Fruit fly (Drosophila melanogaster): ENCODE results near the gene Tango14.

Gene Tango14

dm6 chr2L:1142730-1143281 lies 15.7 kb upstream of the Tango14 start, which contains the start of gene MFS3 (continued):
- peak; percentile 23 for TF ChIP-seq CG13624 (GFP tag; optimal IDR thresholded peaks at IDR 0.05)
- no peak for TF ChIP-seq Lpt (GFP tag; optimal IDR thresholded peaks at IDR 0.05)
- TF ChIP-seq bsh (GFP tag; optimal IDR thresholded peaks at IDR 0.05) = no peak
- TF ChIP-seq CG2875 (GFP tag; optimal IDR thresholded peaks at IDR 0.05) = peak; percentile 18
- TF ChIP-seq Nf-YB (GFP tag; optimal IDR thresholded peaks at IDR 0.05) = no peak
- peak; percentile 98 for TF ChIP-seq sr (GFP tag; IDR thresholded peaks at IDR 0.05)
- no peak for TF ChIP-seq lbe (GFP tag; optimal IDR thresholded peaks at IDR 0.05)
- TF ChIP-seq CG10147 (GFP tag; optimal IDR thresholded peaks at IDR 0.05) = no peak
- TF ChIP-seq Dbx (GFP tag; IDR thresholded peaks at IDR 0.05) = peak; percentile 29; the same call in 2 of the 3 replicates
- no peak for TF ChIP-seq Side (GFP tag; optimal IDR thresholded peaks at IDR 0.05)
- peak; percentile 61; the same call in 1 of the 2 replicates for TF ChIP-seq vvl (GFP tag; IDR thresholded peaks at IDR 0.05)
- TF ChIP-seq Taf1 (GFP tag; IDR thresholded peaks at IDR 0.05) = no peak
- no peak for TF ChIP-seq CG11247 (GFP tag; IDR thresholded peaks at IDR 0.05)
- TF ChIP-seq toy (GFP tag; IDR thresholded peaks at IDR 0.05) = peak; percentile 41; the same call in 1 of the 2 replicates
- TF ChIP-seq CG14050 (GFP tag; IDR thresholded peaks at IDR 0.05) = no peak
- no peak for TF ChIP-seq nerfin-2 (GFP tag; IDR thresholded peaks at IDR 0.05; ENCODE audit: partially characterized antibody)
- no peak for TF ChIP-seq hth (optimal IDR thresholded peaks at IDR 0.05)
- TF ChIP-seq CoRest (tag; optimal IDR thresholded peaks at IDR 0.05) = no peak
- no peak for TF ChIP-seq CG2712 (tag; optimal IDR thresholded peaks at IDR 0.05)
- no peak for TF ChIP-seq pnt (GFP tag; optimal IDR thresholded peaks at IDR 0.05)
- no peak for TF ChIP-seq Optix (GFP tag; IDR thresholded peaks at IDR 0.05)
- TF ChIP-seq ATbp (GFP tag; optimal IDR thresholded peaks at IDR 0.05) = no peak
- no peak for TF ChIP-seq CG4328 (GFP tag; optimal IDR thresholded peaks at IDR 0.05)
- TF ChIP-seq CrebB (tag; optimal IDR thresholded peaks at IDR 0.05) = peak; percentile 33
- TF ChIP-seq Elba2 (GFP tag; optimal IDR thresholded peaks at IDR 0.05) = no peak
- TF ChIP-seq oc (tag; optimal IDR thresholded peaks at IDR 0.05) = no peak
- no peak for TF ChIP-seq Stat92E (GFP tag; optimal IDR thresholded peaks at IDR 0.05)
- TF ChIP-seq Atf3 (GFP tag; optimal IDR thresholded peaks at IDR 0.05) = no peak
- peak; percentile 57 for TF ChIP-seq sens (GFP tag)
- TF ChIP-seq CG10209 (GFP tag; optimal IDR thresholded peaks at IDR 0.05) = no peak
- TF ChIP-seq Six4 (GFP tag; optimal IDR thresholded peaks at IDR 0.05) = no peak
- TF ChIP-seq CkIIα-i1 (GFP tag; IDR thresholded peaks at IDR 0.05) = no peak
- TF ChIP-seq CG6854 (GFP tag; optimal IDR thresholded peaks at IDR 0.05) = no peak
- TF ChIP-seq CG4854 (GFP tag; optimal IDR thresholded peaks at IDR 0.05) = no peak
- peak; percentile 6; the same call in 1 of the 2 replicates for TF ChIP-seq CG6272 (GFP tag; IDR thresholded peaks at IDR 0.05)
- no peak for TF ChIP-seq CG33557 (GFP tag; optimal IDR thresholded peaks at IDR 0.05)
- no peak for TF ChIP-seq tup (GFP tag; optimal IDR thresholded peaks at IDR 0.05)
- no peak for TF ChIP-seq ham (GFP tag; IDR thresholded peaks at IDR 0.05)
- peak; percentile 25 for TF ChIP-seq CG2678 (tag; optimal IDR thresholded peaks at IDR 0.05)
- no peak for TF ChIP-seq CG34422 (GFP tag; IDR thresholded peaks at IDR 0.05)
- no peak for TF ChIP-seq CG17186 (GFP tag; optimal IDR thresholded peaks at IDR 0.05)
- TF ChIP-seq CG7987 (GFP tag; optimal IDR thresholded peaks at IDR 0.05) = peak; percentile 41
- no peak for TF ChIP-seq lilli (GFP tag; optimal IDR thresholded peaks at IDR 0.05)
- TF ChIP-seq ci (GFP tag; IDR thresholded peaks at IDR 0.05) = peak; percentile 54; the same call in 2 of the 3 replicates
- peak; percentile 6 for TF ChIP-seq HHEX (GFP tag; optimal IDR thresholded peaks at IDR 0.05)
- TF ChIP-seq CG10654 (GFP tag; optimal IDR thresholded peaks at IDR 0.05) = no peak
- peak; percentile 25 for TF ChIP-seq her (GFP tag; optimal IDR thresholded peaks at IDR 0.05)
- TF ChIP-seq CG3726 (GFP tag; IDR thresholded peaks at IDR 0.05) = no peak
- TF ChIP-seq aop (GFP tag; IDR thresholded peaks at IDR 0.05) = no peak
- no peak for TF ChIP-seq ERR (GFP tag; optimal IDR thresholded peaks at IDR 0.05)
- TF ChIP-seq CG9817 (tag; optimal IDR thresholded peaks at IDR 0.05) = no peak
